Worm (Caenorhabditis elegans): Measurements from ENCODE around the gene B0218.7.
A peak's percentile ranks its signal among the peaks of the same experiment; 100 is the strongest.

B0218.7 gene

ce11 chrIV:8136005-8136512 lies 29.8 kb downstream of the B0218.7 start, which contains the start of the genes isp-1 and islo-1 (continued):
- TF ChIP-seq C04F5.9 (tag; optimal IDR thresholded peaks at IDR 0.05) = no peak
- TF ChIP-seq tlp-1 (tag; optimal IDR thresholded peaks at IDR 0.05) = no peak
- peak; percentile 43 for TF ChIP-seq nhr-47 (tag; optimal IDR thresholded peaks at IDR 0.05)
- TF ChIP-seq ama-1 (optimal IDR thresholded peaks at IDR 0.05) = no peak
- peak; percentile 26 for TF ChIP-seq lin-13 (GFP tag; optimal IDR thresholded peaks at IDR 0.05)
- no peak for TF ChIP-seq fos-1 (tag; optimal IDR thresholded peaks at IDR 0.05)
- TF ChIP-seq nhr-71 (tag; optimal IDR thresholded peaks at IDR 0.05) = peak; percentile 60
- TF ChIP-seq fkh-10 (GFP tag; optimal IDR thresholded peaks at IDR 0.05) = no peak
- no peak for TF ChIP-seq vab-15 (tag; optimal IDR thresholded peaks at IDR 0.05)
- peak; percentile 69 to 77 for TF ChIP-seq lin-35 (GFP tag; optimal IDR thresholded peaks at IDR 0.05)
- no peak for TF ChIP-seq hpl-2 (GFP tag; optimal IDR thresholded peaks at IDR 0.05)
- peak; percentile 24 for TF ChIP-seq swsn-7 (tag; optimal IDR thresholded peaks at IDR 0.05)
- peak; percentile 12 to 82 for TF ChIP-seq lsy-2 (tag; optimal IDR thresholded peaks at IDR 0.05)
- peak; percentile 15 for TF ChIP-seq tbx-2 (tag; optimal IDR thresholded peaks at IDR 0.05)
- TF ChIP-seq unc-62 (GFP tag; optimal IDR thresholded peaks at IDR 0.05) = no peak
- TF ChIP-seq xbp-1 (tag; optimal IDR thresholded peaks at IDR 0.05) = peak; percentile 22
- TF ChIP-seq ceh-8 (GFP tag; optimal IDR thresholded peaks at IDR 0.05) = no peak
- peak; percentile 63 for TF ChIP-seq nhr-77 (tag; optimal IDR thresholded peaks at IDR 0.05)
- TF ChIP-seq efl-1 (optimal IDR thresholded peaks at IDR 0.05) = peak; percentile 48 to 71
- peak in 1 of 2 experiments; percentile 61 for TF ChIP-seq efl-1 (GFP tag; optimal IDR thresholded peaks at IDR 0.05 in 1 of 2)
- no peak for TF ChIP-seq nhr-11 (tag; optimal IDR thresholded peaks at IDR 0.05)
- TF ChIP-seq unc-30 (tag; optimal IDR thresholded peaks at IDR 0.05) = no peak
- no peak for TF ChIP-seq dsc-1 (tag; optimal IDR thresholded peaks at IDR 0.05)
- no peak for TF ChIP-seq ets-5 (GFP tag; IDR thresholded peaks at IDR 0.05)
- peak; percentile 24 for TF ChIP-seq F16B12.6 (tag; optimal IDR thresholded peaks at IDR 0.05)
- TF ChIP-seq unc-98 (GFP tag; IDR thresholded peaks at IDR 0.05) = no peak
- no peak for TF ChIP-seq ceh-63 (GFP tag; optimal IDR thresholded peaks at IDR 0.05)
- no peak for TF ChIP-seq alr-1 (tag; optimal IDR thresholded peaks at IDR 0.05; ENCODE audit: borderline replicate concordance)
- TF ChIP-seq nhr-237 (tag; optimal IDR thresholded peaks at IDR 0.05) = no peak
- peak; percentile 8; the same call in 1 of the 2 replicates for TF ChIP-seq isw-1 (GFP tag; IDR thresholded peaks at IDR 0.05)
- TF ChIP-seq mab-9 (GFP tag; IDR thresholded peaks at IDR 0.05) = no peak
- peak; percentile 52 for TF ChIP-seq nhr-20 (tag; optimal IDR thresholded peaks at IDR 0.05)
- peak; percentile 77 for TF ChIP-seq lin-15B (tag; optimal IDR thresholded peaks at IDR 0.05)
- TF ChIP-seq hlh-4 (tag; optimal IDR thresholded peaks at IDR 0.05) = no peak
- peak; percentile 33 for TF ChIP-seq unc-130 (tag; optimal IDR thresholded peaks at IDR 0.05)
- no peak for TF ChIP-seq sup-37 (GFP tag; optimal IDR thresholded peaks at IDR 0.05)
- no peak for TF ChIP-seq ceh-90 (tag; optimal IDR thresholded peaks at IDR 0.05)
- TF ChIP-seq ceh-88 (GFP tag; IDR thresholded peaks at IDR 0.05) = no peak
- no peak for TF ChIP-seq fkh-4 (tag; optimal IDR thresholded peaks at IDR 0.05; ENCODE audit: borderline replicate concordance)
- TF ChIP-seq nhr-12 (tag; optimal IDR thresholded peaks at IDR 0.05) = no peak
- TF ChIP-seq aly-2 (tag; optimal IDR thresholded peaks at IDR 0.05) = no peak
- no peak for TF ChIP-seq ces-1 (GFP tag; optimal IDR thresholded peaks at IDR 0.05)
- no peak for TF ChIP-seq egl-27 (tag; optimal IDR thresholded peaks at IDR 0.05)
- peak; percentile 4 for TF ChIP-seq skn-1 (tag; optimal IDR thresholded peaks at IDR 0.05)
- TF ChIP-seq ceh-82 (tag; optimal IDR thresholded peaks at IDR 0.05) = peak in 2 of 3 experiments; percentile 28 to 75
- TF ChIP-seq egl-13 (tag; optimal IDR thresholded peaks at IDR 0.05) = no peak
- no peak for TF ChIP-seq grh-1 (GFP tag; IDR thresholded peaks at IDR 0.05)
- TF ChIP-seq blmp-1 (tag; optimal IDR thresholded peaks at IDR 0.05) = peak; percentile 36
- TF ChIP-seq dpl-1 (GFP tag; optimal IDR thresholded peaks at IDR 0.05) = peak; percentile 25 to 58 (median 46)
- TF ChIP-seq irx-1 (tag; optimal IDR thresholded peaks at IDR 0.05) = peak; percentile 34
- TF ChIP-seq elt-2 (tag; optimal IDR thresholded peaks at IDR 0.05) = no peak
- TF ChIP-seq hlh-17 (GFP tag; optimal IDR thresholded peaks at IDR 0.05; ENCODE audit: borderline replicate concordance) = no peak
- TF ChIP-seq mdl-1 (tag; optimal IDR thresholded peaks at IDR 0.05) = peak in 1 of 2 experiments; percentile 73
- TF ChIP-seq sptf-1 (tag; optimal IDR thresholded peaks at IDR 0.05) = no peak
